Fruit fly (Drosophila melanogaster) whole organism, embryonic: ENCODE measurements around the gene Slob.
A peak's percentile ranks its signal among the peaks of the same experiment; 100 is the strongest.

ENCODE experiments used
- Bdp1 ChIP-seq: fragments of 200-800 bp; sonication (Bioruptor generic); optimal IDR thresholded peaks from 3 replicates; lab custom pipeline; 2016; ENCODE audit warnings: missing biosample characterization, missing genetic modification characterization
- CG11085 ChIP-seq: fragments of 200-800 bp; sonication (Bioruptor generic); IDR thresholded peaks from 2 replicates; pipeline ENCODE4 v1.3.6; 2022; ENCODE audit warnings: missing biosample characterization, missing genetic modification characterization
- CG12769 ChIP-seq: fragments of 200-800 bp; sonication (Bioruptor generic); optimal IDR thresholded peaks from 2 replicates; lab custom pipeline; 2019; ENCODE audit warnings: missing biosample characterization, mild to moderate bottlenecking, missing genetic modification characterization, moderate library complexity
- CG13123 ChIP-seq: fragments of 200-800 bp; sonication (Bioruptor generic); optimal IDR thresholded peaks from 2 replicates; lab custom pipeline; 2016; ENCODE audit warnings: missing biosample characterization, missing genetic modification characterization
- CG13296 ChIP-seq: fragments of 200-800 bp; sonication (Bioruptor generic); optimal IDR thresholded peaks from 3 replicates; lab custom pipeline; 2018; ENCODE audit warnings: missing biosample characterization, mild to moderate bottlenecking, missing genetic modification characterization
- CG14710 ChIP-seq: fragments of 200-800 bp; sonication (Bioruptor generic); optimal IDR thresholded peaks from 3 replicates; lab custom pipeline; 2019; ENCODE audit warnings: missing biosample characterization, mild to moderate bottlenecking, missing genetic modification characterization, moderate library complexity
- CG16863 ChIP-seq: fragments of 200-800 bp; sonication (Bioruptor generic); optimal IDR thresholded peaks from 3 replicates; lab custom pipeline; 2016; ENCODE audit warnings: missing biosample characterization, missing genetic modification characterization
- CG17361 ChIP-seq: fragments of 200-800 bp; sonication (Bioruptor generic); IDR thresholded peaks from 3 replicates; pipeline ENCODE4 v1.3.6; 2022; ENCODE audit warnings: missing biosample characterization, missing genetic modification characterization
- CG30020 ChIP-seq: fragments of 200-800 bp; optimal IDR thresholded peaks from 2 replicates; lab custom pipeline; 2019; ENCODE audit warnings: missing biosample characterization, mild to moderate bottlenecking, missing genetic modification characterization, moderate library complexity
- CG32772 ChIP-seq: fragments of 200-800 bp; sonication (Bioruptor generic); IDR thresholded peaks from 2 replicates; pipeline ENCODE4 v1.3.6; 2022; ENCODE audit warnings: missing biosample characterization, missing genetic modification characterization
- CG3726 ChIP-seq: fragments of 200-800 bp; sonication (Bioruptor generic); IDR thresholded peaks from 3 replicates; pipeline ENCODE4, ENCODE4 v1.3.6; 2022; ENCODE audit warnings: missing biosample characterization, missing genetic modification characterization
- CG3847 ChIP-seq: fragments of 200-800 bp; sonication (Bioruptor generic); IDR thresholded peaks from 2 replicates; pipeline ENCODE4 v1.3.6; 2022; ENCODE audit warnings: missing biosample characterization, missing genetic modification characterization
- CG4424 ChIP-seq: fragments of 200-800 bp; sonication (Bioruptor generic); optimal IDR thresholded peaks from 3 replicates; lab custom pipeline; 2016; ENCODE audit warnings: missing biosample characterization, missing genetic modification characterization
- CG9817 ChIP-seq: fragments of 200-800 bp; sonication (Bioruptor generic); optimal IDR thresholded peaks from 2 replicates; lab custom pipeline; 2018; ENCODE audit warnings: missing biosample characterization, mild to moderate bottlenecking, missing genetic modification characterization, moderate library complexity
- Dad ChIP-seq: fragments of 200-800 bp; sonication (Bioruptor generic); optimal IDR thresholded peaks from 3 replicates; lab custom pipeline; 2016; ENCODE audit warnings: missing biosample characterization, missing genetic modification characterization
- Fer1 ChIP-seq: fragments of 200-800 bp; sonication (Bioruptor generic); optimal IDR thresholded peaks from 2 replicates; lab custom pipeline; 2017; ENCODE audit warnings: missing biosample characterization, mild to moderate bottlenecking, missing genetic modification characterization
- Kr ChIP-seq: fragments of 200-800 bp; sonication (Bioruptor generic); optimal IDR thresholded peaks from 2 replicates; lab custom pipeline; 2017; ENCODE audit warnings: missing biosample characterization, mild to moderate bottlenecking, missing genetic modification characterization
- Opbp ChIP-seq: fragments of 200-800 bp; sonication (Bioruptor generic); IDR thresholded peaks from 3 replicates; pipeline ENCODE4 v1.3.6; 2022; ENCODE audit warnings: missing biosample characterization, missing genetic modification characterization; ENCODE audit not compliant: partially characterized antibody
- Optix ChIP-seq: fragments of 200-800 bp; sonication (Bioruptor generic); IDR thresholded peaks from 3 replicates; pipeline ENCODE4 v1.3.6; 2022; ENCODE audit warnings: missing biosample characterization, missing genetic modification characterization
- bowl ChIP-seq: fragments of 200-800 bp; sonication (Bioruptor generic); IDR thresholded peaks from 2 replicates; pipeline ENCODE4 v1.3.6; 2022; ENCODE audit warnings: missing biosample characterization, missing genetic modification characterization
- btn ChIP-seq: fragments of 200-800 bp; sonication (Bioruptor generic); optimal IDR thresholded peaks from 2 replicates; lab custom pipeline; 2016; ENCODE audit warnings: missing biosample characterization, missing genetic modification characterization
- dimm ChIP-seq: fragments of 200-800 bp; sonication (Bioruptor generic); IDR thresholded peaks from 2 replicates; pipeline ENCODE4 v1.3.6; 2022; ENCODE audit warnings: missing biosample characterization, missing genetic modification characterization
- gcm ChIP-seq: fragments of 200-800 bp; sonication (Bioruptor generic); optimal IDR thresholded peaks from 2 replicates; lab custom pipeline; 2019; ENCODE audit warnings: missing biosample characterization, mild to moderate bottlenecking, missing genetic modification characterization, moderate library complexity
- hkb ChIP-seq, 2 experiments: fragments of 200-800 bp in 1 of 2; fragments of >200 bp in 1 of 2; sonication (Bioruptor generic) in 1 of 2; IDR thresholded peaks in 1 of 2; optimal IDR thresholded peaks in 1 of 2; 2 replicates each; pipeline versions ENCODE4 v1.3.6 to Lab custom; 2017 to 2022; ENCODE audit warnings: missing biosample characterization in 1 of 2, missing genetic modification characterization in 1 of 2
- kah ChIP-seq: fragments of 200-800 bp; sonication (Bioruptor generic); optimal IDR thresholded peaks from 2 replicates; lab custom pipeline; 2018; ENCODE audit warnings: missing biosample characterization, mild to moderate bottlenecking, missing genetic modification characterization
- ken ChIP-seq: fragments of 200-800 bp; sonication (Bioruptor generic); IDR thresholded peaks from 3 replicates; pipeline ENCODE4 v1.3.6; 2022; ENCODE audit warnings: missing biosample characterization, missing genetic modification characterization
- mirr ChIP-seq: fragments of 200-800 bp; sonication (Bioruptor generic); optimal IDR thresholded peaks from 3 replicates; lab custom pipeline; 2018; ENCODE audit warnings: missing biosample characterization, mild to moderate bottlenecking, missing genetic modification characterization
- nau ChIP-seq: fragments of 200-800 bp; sonication (Bioruptor generic); optimal IDR thresholded peaks from 3 replicates; lab custom pipeline; 2017; ENCODE audit warnings: missing biosample characterization, mild to moderate bottlenecking, missing genetic modification characterization, missing genetic modification reagents
- odd ChIP-seq: fragments of 200-800 bp; sonication (Bioruptor generic); optimal IDR thresholded peaks from 2 replicates; lab custom pipeline; 2017; ENCODE audit warnings: missing biosample characterization, mild to moderate bottlenecking, missing genetic modification characterization
- onecut ChIP-seq: fragments of 200-800 bp; sonication (Bioruptor generic); IDR thresholded peaks from 2 replicates; pipeline ENCODE4 v1.3.6; 2022; ENCODE audit warnings: missing biosample characterization, missing genetic modification characterization
- pho ChIP-seq: fragments of 200-800 bp; sonication (Bioruptor generic); optimal IDR thresholded peaks from 2 replicates; lab custom pipeline; 2016; ENCODE audit warnings: missing biosample characterization, missing genetic modification characterization
- phol ChIP-seq: fragments of 200-800 bp; sonication (Bioruptor generic); optimal IDR thresholded peaks from 3 replicates; lab custom pipeline; 2018; ENCODE audit warnings: missing biosample characterization, mild to moderate bottlenecking, missing genetic modification characterization, moderate library complexity
- prd ChIP-seq, 3 experiments: fragments of >200 bp in 2 of 3; fragments of 200-800 bp in 1 of 3; sonication (Bioruptor generic) in 1 of 3; optimal IDR thresholded peaks in 2 of 3; IDR thresholded peaks in 1 of 3; 2 replicates in 2 of 3; 3 replicates in 1 of 3; pipeline versions ENCODE4 v1.3.6 to Lab custom; 2017 to 2022; ENCODE audit warnings: missing biosample characterization in 1 of 3, missing genetic modification characterization in 1 of 3
- pros ChIP-seq: fragments of 200-800 bp; sonication (Bioruptor generic); optimal IDR thresholded peaks from 3 replicates; lab custom pipeline; 2019; ENCODE audit warnings: missing biosample characterization, mild to moderate bottlenecking, missing genetic modification characterization, moderate library complexity
- slp2 ChIP-seq: fragments of 200-800 bp; sonication (Bioruptor generic); optimal IDR thresholded peaks from 2 replicates; lab custom pipeline; 2016; ENCODE audit warnings: missing biosample characterization, missing genetic modification characterization
- sr ChIP-seq: fragments of 200-800 bp; sonication (Bioruptor generic); IDR thresholded peaks from 3 replicates; pipeline ENCODE4 v1.3.6; 2022; ENCODE audit warnings: missing biosample characterization, missing genetic modification characterization
- vnd ChIP-seq: fragments of 200-800 bp; sonication (Bioruptor generic); IDR thresholded peaks from 3 replicates; pipeline ENCODE4 v1.3.6; 2022; ENCODE audit warnings: missing biosample characterization, missing genetic modification characterization; ENCODE audit not compliant: partially characterized antibody
- z ChIP-seq: fragments of 200-800 bp; sonication (Bioruptor generic); IDR thresholded peaks from 3 replicates; pipeline ENCODE4 v1.3.6; 2022; ENCODE audit warnings: missing biosample characterization, missing genetic modification characterization
- zen2 ChIP-seq: fragments of 200-800 bp; sonication (Bioruptor generic); IDR thresholded peaks from 3 replicates; pipeline ENCODE4 v1.3.6; 2022; ENCODE audit warnings: missing biosample characterization, missing genetic modification characterization; ENCODE audit not compliant: partially characterized antibody

Slob gene

DNA sequence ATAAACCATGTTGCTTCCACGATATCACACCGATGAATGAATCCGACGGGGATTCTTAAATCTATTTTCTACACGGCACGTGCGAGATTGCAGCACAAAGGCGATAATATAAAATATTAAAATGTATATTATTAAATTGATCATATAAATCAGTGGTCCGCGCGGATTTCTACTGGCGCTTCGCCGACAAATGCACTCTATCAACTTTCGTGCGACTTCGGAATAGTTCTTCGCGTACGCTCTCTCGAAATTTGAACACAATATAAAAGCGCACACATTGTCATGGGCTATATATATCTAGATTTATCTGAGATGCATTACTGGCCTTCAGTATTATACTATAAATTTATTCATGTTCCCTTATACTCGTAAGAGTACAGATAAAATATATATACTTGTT lies 41.7 kb upstream of the Slob start, which contains the start of gene CG33296:
Gene CG33296 (minus strand): TSS at position 101 of the 400 bp plus-strand sequence.
- no peak for TF ChIP-seq phol (tag; lab: Kevin White, UChicago)
- no peak for TF ChIP-seq odd (GFP tag; lab: Kevin White, UChicago)
- TF ChIP-seq gcm (GFP tag; lab: Kevin White, UChicago) = no peak
- no peak for TF ChIP-seq vnd (GFP tag; lab: Robert Waterston, UW)
- TF ChIP-seq CG16863 (GFP tag; lab: Kevin White, UChicago) = no peak
- TF ChIP-seq slp2 (GFP tag; lab: Kevin White, UChicago) = no peak
- no peak for TF ChIP-seq hkb (optimal IDR thresholded peaks at IDR 0.05; lab: Kevin White, UChicago)
- no peak for TF ChIP-seq hkb (GFP tag; IDR thresholded peaks at IDR 0.05; lab: Robert Waterston, UW)
- TF ChIP-seq CG3726 (GFP tag; lab: Robert Waterston, UW) = no peak
- no peak for TF ChIP-seq CG9817 (tag; lab: Kevin White, UChicago)
- TF ChIP-seq mirr (GFP tag; lab: Kevin White, UChicago) = no peak
- no peak for TF ChIP-seq CG14710 (tag; lab: Kevin White, UChicago)
- no peak for TF ChIP-seq Kr
- TF ChIP-seq CG17361 (GFP tag; lab: Robert Waterston, UW) = no peak
- no peak for TF ChIP-seq pho (GFP tag; lab: Kevin White, UChicago)
- TF ChIP-seq CG13296 (GFP tag; lab: Kevin White, UChicago) = no peak
- no peak for TF ChIP-seq Fer1 (GFP tag; lab: Kevin White, UChicago)
- TF ChIP-seq CG30020 (tag; lab: Kevin White, UChicago) = no peak
- TF ChIP-seq Opbp = no peak
- TF ChIP-seq Optix = no peak
- TF ChIP-seq CG11085 (GFP tag; lab: Robert Waterston, UW) = no peak

DNA sequence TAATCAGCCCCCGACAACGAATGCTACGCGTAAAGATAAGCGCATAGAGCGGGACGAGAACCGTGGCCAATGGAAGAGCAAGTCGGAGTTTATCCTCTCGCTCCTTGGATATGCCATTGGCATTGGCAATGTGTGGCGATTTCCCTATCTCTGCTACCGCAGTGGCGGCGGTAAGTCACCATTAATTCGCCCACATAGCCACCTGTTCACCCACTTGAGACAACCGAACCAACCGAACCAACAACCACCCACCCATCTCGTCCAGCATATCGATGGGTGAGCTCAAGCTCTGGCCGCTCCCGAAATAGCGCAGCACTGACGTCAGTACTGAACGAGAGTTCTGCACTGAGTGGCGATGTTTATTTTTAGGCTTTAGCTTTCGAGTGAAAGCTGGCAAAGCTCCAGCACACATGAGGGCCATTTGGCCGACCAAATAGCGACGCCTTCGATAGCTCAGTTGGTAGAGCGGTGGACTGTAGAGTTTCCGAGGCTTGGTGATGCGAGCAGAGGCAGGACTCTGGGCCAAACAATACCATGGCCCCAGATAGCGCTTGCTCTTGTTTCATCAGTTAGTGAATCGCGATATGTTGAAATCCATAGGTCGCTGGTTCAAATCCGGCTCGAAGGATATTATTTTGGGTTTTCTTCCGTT lies 36.3 kb upstream of the Slob start:
- no peak for TF ChIP-seq CG4424 (GFP tag; lab: Kevin White, UChicago)
- TF ChIP-seq onecut = no peak
- no peak for TF ChIP-seq ken (GFP tag; lab: Robert Waterston, UW)
- no peak for TF ChIP-seq CG32772 (GFP tag; lab: Robert Waterston, UW)
- no peak for TF ChIP-seq dimm
- TF ChIP-seq nau (GFP tag; lab: Kevin White, UChicago) = peak; percentile 70
- peak; percentile 13 for TF ChIP-seq CG12769 (tag; lab: Kevin White, UChicago)
- peak; percentile 90 for TF ChIP-seq Bdp1 (GFP tag; lab: Kevin White, UChicago)
- TF ChIP-seq kah (GFP tag; lab: Kevin White, UChicago) = peak; percentile 84
- 0 out of 3 replicates have a peak, but pooled peaks have one; percentile 27 for TF ChIP-seq zen2 (GFP tag; lab: Robert Waterston, UW)
- no peak for TF ChIP-seq prd (optimal IDR thresholded peaks at IDR 0.05; lab: Kevin White, UChicago)
- TF ChIP-seq prd (GFP tag; IDR thresholded peaks at IDR 0.05; lab: Robert Waterston, UW) = no peak
- TF ChIP-seq Dad (GFP tag; lab: Kevin White, UChicago) = no peak
- TF ChIP-seq CG13123 (GFP tag; lab: Kevin White, UChicago) = no peak
- TF ChIP-seq bowl (GFP tag; lab: Robert Waterston, UW) = no peak
- TF ChIP-seq CG3847 = 0 out of 2 replicates have a peak, but pooled peaks have one; percentile 6
- TF ChIP-seq pros (GFP tag; lab: Kevin White, UChicago) = no peak
- peak; percentile 77; the same call in 2 of the 3 replicates for TF ChIP-seq sr
- TF ChIP-seq btn = no peak
- peak; percentile 93 for TF ChIP-seq z
